Worm (Caenorhabditis elegans): ENCODE measurements around the gene C38C3.6.

Gene C38C3.6

DNA sequence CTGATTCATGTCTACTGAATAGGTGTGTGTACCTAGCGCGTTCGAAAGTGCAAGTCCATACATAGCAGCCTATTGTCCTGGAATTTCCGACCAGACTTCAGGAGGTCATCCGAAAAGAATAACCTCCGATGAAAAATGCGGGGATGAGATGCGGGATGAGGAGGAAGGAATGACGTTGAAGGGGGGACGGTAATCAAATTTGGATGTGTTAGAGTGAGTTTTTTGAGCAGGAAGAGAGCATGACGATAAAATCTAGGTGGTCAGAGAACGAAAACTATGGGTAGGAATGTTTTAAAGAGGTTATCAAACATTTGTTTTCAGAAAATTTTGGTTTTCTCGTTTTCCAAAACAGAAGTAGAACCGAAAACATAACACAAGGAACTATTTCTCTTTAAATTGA lies 5.4 kb downstream of the C38C3.6 start:
- TF ChIP-seq fkh-10 (GFP tag; optimal IDR thresholded peaks at IDR 0.05) (peak; percentile 94), unc-30 (tag; optimal IDR thresholded peaks at IDR 0.05) (no peak), hlh-4 (tag; optimal IDR thresholded peaks at IDR 0.05) (no peak), aly-2 (tag; optimal IDR thresholded peaks at IDR 0.05) (no peak), efl-1 (optimal IDR thresholded peaks at IDR 0.05) (no peak), efl-1 (GFP tag; optimal IDR thresholded peaks at IDR 0.05 in 1 of 2) (no peak), alr-1 (tag; optimal IDR thresholded peaks at IDR 0.05; ENCODE audit: borderline replicate concordance) (no peak), pqm-1 (tag; optimal IDR thresholded peaks at IDR 0.05) (no peak), lin-14 (GFP tag; optimal IDR thresholded peaks at IDR 0.05) (peak; percentile 84), Y116A8C.19 (tag; optimal IDR thresholded peaks at IDR 0.05; ENCODE audit: borderline replicate concordance) (no peak), ets-5 (GFP tag; IDR thresholded peaks at IDR 0.05) (no peak), irx-1 (tag; optimal IDR thresholded peaks at IDR 0.05) (no peak), pax-3 (tag; optimal IDR thresholded peaks at IDR 0.05) (no peak), grh-1 (GFP tag; IDR thresholded peaks at IDR 0.05) (no peak), lin-13 (GFP tag; optimal IDR thresholded peaks at IDR 0.05) (no peak), fkh-4 (tag; optimal IDR thresholded peaks at IDR 0.05; ENCODE audit: borderline replicate concordance) (no peak), ces-1 (GFP tag; optimal IDR thresholded peaks at IDR 0.05) (peak; percentile 76)

DNA sequence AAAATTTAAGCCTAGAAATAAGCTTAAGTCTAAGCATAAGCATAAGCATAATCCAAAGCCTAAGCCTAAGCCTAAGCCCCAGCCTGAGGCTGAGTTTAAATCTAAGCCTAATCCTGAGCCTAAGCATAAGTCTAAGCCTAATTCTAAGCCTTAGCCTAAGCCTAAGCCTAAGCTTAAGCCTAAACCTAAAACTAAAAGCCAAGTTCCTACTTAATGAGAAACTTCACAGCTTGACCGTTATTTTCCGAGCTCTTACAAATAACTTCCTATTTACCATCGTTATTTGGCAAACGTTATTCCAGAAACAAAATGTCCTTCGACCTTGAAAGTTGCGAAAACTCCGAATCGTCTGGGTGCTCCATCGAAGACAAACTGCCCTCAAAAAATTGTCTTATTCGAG lies 9.7 kb downstream of the C38C3.6 start, which contains the start of gene C38C3.4:
Gene C38C3.4 (plus strand): TSS at position 301 of the 400 bp plus-strand sequence.
- TF ChIP-seq Y116A8C.19 (tag; optimal IDR thresholded peaks at IDR 0.05; ENCODE audit: borderline replicate concordance): no peak
- no peak for TF ChIP-seq vab-15 (tag; optimal IDR thresholded peaks at IDR 0.05)
- TF ChIP-seq unc-130 (tag; optimal IDR thresholded peaks at IDR 0.05): no peak
- no peak for TF ChIP-seq blmp-1 (tag; optimal IDR thresholded peaks at IDR 0.05)
- no peak for TF ChIP-seq lin-13 (GFP tag; optimal IDR thresholded peaks at IDR 0.05)
- TF ChIP-seq nhr-77 (tag; optimal IDR thresholded peaks at IDR 0.05): no peak
- TF ChIP-seq isw-1 (GFP tag; IDR thresholded peaks at IDR 0.05): no peak

DNA sequence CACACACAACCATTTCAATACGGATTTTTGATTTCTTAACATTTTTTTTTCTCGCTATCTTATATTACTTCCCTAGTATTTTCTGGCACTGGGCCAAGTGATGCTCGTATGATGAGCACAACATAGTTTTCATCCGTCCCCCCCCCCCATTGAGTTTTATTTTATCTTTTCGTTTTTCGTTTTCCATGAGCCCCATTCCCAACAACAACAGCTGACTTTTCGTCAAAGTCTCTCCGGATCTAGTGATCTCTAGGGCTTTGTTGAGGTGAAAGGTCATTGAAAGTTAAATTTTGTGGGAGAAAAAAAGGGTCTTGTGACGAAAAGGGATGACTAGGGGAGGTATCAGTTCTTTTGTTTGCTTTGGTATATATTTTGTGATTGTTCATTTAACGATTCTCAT lies 10.6 kb downstream of the C38C3.6 start:
- TF ChIP-seq ces-1 (GFP tag; optimal IDR thresholded peaks at IDR 0.05): no peak
- TF ChIP-seq unc-62 (GFP tag; optimal IDR thresholded peaks at IDR 0.05): no peak
- peak; percentile 37 for TF ChIP-seq tbx-2 (tag; optimal IDR thresholded peaks at IDR 0.05)
- TF ChIP-seq nhr-237 (tag; optimal IDR thresholded peaks at IDR 0.05): no peak
- TF ChIP-seq lin-14 (GFP tag; optimal IDR thresholded peaks at IDR 0.05): peak; percentile 97
- TF ChIP-seq swsn-7 (tag; optimal IDR thresholded peaks at IDR 0.05): peak; percentile 31
- TF ChIP-seq C04F5.9 (tag; optimal IDR thresholded peaks at IDR 0.05): no peak
- no peak for TF ChIP-seq ceh-82 (tag; optimal IDR thresholded peaks at IDR 0.05)
- TF ChIP-seq sptf-1 (tag; optimal IDR thresholded peaks at IDR 0.05): no peak
- TF ChIP-seq efl-1 (optimal IDR thresholded peaks at IDR 0.05): peak in 1 of 2 experiments; percentile 29
- TF ChIP-seq efl-1 (GFP tag; optimal IDR thresholded peaks at IDR 0.05 in 1 of 2): peak in 1 of 2 experiments; percentile 83
- no peak for TF ChIP-seq F16B12.6 (tag; optimal IDR thresholded peaks at IDR 0.05)
- TF ChIP-seq efl-3 (GFP tag; optimal IDR thresholded peaks at IDR 0.05): no peak
- TF ChIP-seq fkh-10 (GFP tag; optimal IDR thresholded peaks at IDR 0.05): no peak
- TF ChIP-seq egl-13 (tag; optimal IDR thresholded peaks at IDR 0.05): no peak
- no peak for TF ChIP-seq hpl-2 (GFP tag; optimal IDR thresholded peaks at IDR 0.05)
- TF ChIP-seq nhr-19 (GFP tag; conservative IDR thresholded peaks at IDR 0.05): peak; percentile 74
- TF ChIP-seq nhr-11 (tag; optimal IDR thresholded peaks at IDR 0.05): no peak
- TF ChIP-seq mab-9 (GFP tag; IDR thresholded peaks at IDR 0.05): no peak
- no peak for TF ChIP-seq mdl-1 (tag; optimal IDR thresholded peaks at IDR 0.05)
- no peak for TF ChIP-seq ama-1 (optimal IDR thresholded peaks at IDR 0.05)
- no peak for TF ChIP-seq unc-98 (GFP tag; IDR thresholded peaks at IDR 0.05)
- no peak for TF ChIP-seq zip-4 (GFP tag; optimal IDR thresholded peaks at IDR 0.05)
- no peak for TF ChIP-seq elt-2 (tag; optimal IDR thresholded peaks at IDR 0.05)
- peak; percentile 20 for TF ChIP-seq pag-3 (tag; optimal IDR thresholded peaks at IDR 0.05; ENCODE audit: borderline replicate concordance, insufficient read depth)
- TF ChIP-seq blmp-1 (tag; optimal IDR thresholded peaks at IDR 0.05): no peak
- TF ChIP-seq xbp-1 (tag; optimal IDR thresholded peaks at IDR 0.05): no peak
- no peak for TF ChIP-seq ztf-11 (tag; optimal IDR thresholded peaks at IDR 0.05)
- TF ChIP-seq unc-86 (tag; optimal IDR thresholded peaks at IDR 0.05): no peak
- no peak for TF ChIP-seq hlh-4 (tag; optimal IDR thresholded peaks at IDR 0.05)
- TF ChIP-seq pqm-1 (tag; optimal IDR thresholded peaks at IDR 0.05): no peak
- no peak for TF ChIP-seq elt-3 (tag; optimal IDR thresholded peaks at IDR 0.05)
- no peak for TF ChIP-seq lin-35 (GFP tag; optimal IDR thresholded peaks at IDR 0.05)
- no peak for TF ChIP-seq skn-1 (tag; optimal IDR thresholded peaks at IDR 0.05)
- no peak for TF ChIP-seq dsc-1 (tag; optimal IDR thresholded peaks at IDR 0.05)
- no peak for TF ChIP-seq ceh-90 (tag; optimal IDR thresholded peaks at IDR 0.05)

All from whole organism, L1 larva.